Fruit fly (Drosophila melanogaster): Measurements from ENCODE around the gene RpS12.

DNA sequence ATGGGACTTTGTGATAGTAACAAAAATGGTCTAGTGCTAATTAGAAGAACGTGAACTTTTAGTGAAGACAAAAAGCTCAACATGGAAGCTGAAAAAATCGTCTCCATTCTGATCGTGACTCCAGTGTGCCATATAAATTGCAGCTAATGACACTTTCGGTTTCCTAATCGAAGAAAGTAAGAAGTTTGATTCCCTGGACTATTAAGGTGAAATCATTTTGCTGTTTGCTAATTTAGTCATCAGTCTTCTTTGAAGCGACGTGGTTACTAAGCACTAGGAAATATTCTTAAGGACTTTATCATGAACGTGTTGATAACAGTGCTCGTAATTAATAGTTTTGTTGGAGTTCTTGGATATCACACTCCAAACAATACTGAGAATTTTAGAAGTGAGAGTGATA lies 39.6 kb downstream of the RpS12 start, which contains the start of gene CG34429:
- no peak for TF ChIP-seq usp (GFP tag; optimal IDR thresholded peaks at IDR 0.05)
- TF ChIP-seq Rel (GFP tag; optimal IDR thresholded peaks at IDR 0.05): no peak
- TF ChIP-seq Rel (tag; optimal IDR thresholded peaks at IDR 0.05): no peak
- TF ChIP-seq h (GFP tag; optimal IDR thresholded peaks at IDR 0.05): no peak
- TF ChIP-seq br (GFP tag; optimal IDR thresholded peaks at IDR 0.05): no peak
- no peak for TF ChIP-seq Jra (GFP tag; optimal IDR thresholded peaks at IDR 0.05)
- TF ChIP-seq HLH106 (tag; optimal IDR thresholded peaks at IDR 0.05): no peak

Data from whole organism, wandering third instar larva.